Worm (Caenorhabditis elegans) whole organism, L4 larva: Measurements from ENCODE around the gene C27D6.15.

Experiments used
- D1046.2 ChIP-seq: fragments of 200-800 bp; sonication (Bioruptor generic); IDR thresholded peaks from 2 replicates; pipeline ENCODE4 v1.3.6; 2022; ENCODE audit warnings: missing genetic modification characterization, missing compliant biosample characterization
- F10B5.3 ChIP-seq: sonication (generic microtip); optimal IDR thresholded peaks from 2 replicates; lab custom pipeline; 2016; ENCODE audit warnings: mild to moderate bottlenecking, missing genetic modification characterization, missing compliant biosample characterization
- F26F4.8 ChIP-seq: fragments of 200-800 bp; sonication (Bioruptor generic); conservative IDR thresholded peaks from 2 replicates; pipeline ENCODE4 v1.3.6; 2022; ENCODE audit warnings: missing genetic modification characterization, missing compliant biosample characterization
- F37D6.2 ChIP-seq: sonication (generic microtip); optimal IDR thresholded peaks from 2 replicates; lab custom pipeline; 2016; ENCODE audit warnings: mild to moderate bottlenecking, missing genetic modification characterization, missing compliant biosample characterization
- F44E2.7 ChIP-seq: fragments of 200-800 bp; sonication (Bioruptor generic); IDR thresholded peaks from 2 replicates; pipeline ENCODE4 v2.1.2; 2022; ENCODE audit warnings: missing genetic modification characterization, missing compliant biosample characterization
- F49E8.2 ChIP-seq: sonication (generic microtip); optimal IDR thresholded peaks from 2 replicates; lab custom pipeline; 2016; ENCODE audit warnings: missing compliant biosample characterization, mild to moderate bottlenecking, missing genetic modification characterization, borderline replicate concordance
- Y105C5A.15 ChIP-seq: fragments of 200-800 bp; sonication (Bioruptor generic); IDR thresholded peaks from 2 replicates; pipeline ENCODE4 v1.3.6; 2022; ENCODE audit warnings: missing genetic modification characterization, missing compliant biosample characterization
- ZK337.2 ChIP-seq: fragments of 200-800 bp; sonication (Bioruptor generic); IDR thresholded peaks from 2 replicates; pipeline ENCODE4 v1.3.6; 2022; ENCODE audit warnings: missing genetic modification reagents, missing genetic modification characterization, missing compliant biosample characterization
- ZK546.5 ChIP-seq, 2 experiments: sonication (generic microtip); optimal IDR thresholded peaks; 2 replicates each; lab custom pipeline; 2017; ENCODE audit warnings: missing biosample characterization in 2 of 2, missing genetic modification characterization in 2 of 2
- aha-1 ChIP-seq: fragments of 150-350 bp; peaks from one replicate; lab custom pipeline; 2014; ENCODE audit warnings: missing biosample characterization, missing genetic modification characterization
- aly-2 ChIP-seq: sonication (generic microtip); optimal IDR thresholded peaks from 2 replicates; lab custom pipeline; 2018; ENCODE audit warnings: missing biosample characterization, missing genetic modification characterization
- ama-1 ChIP-seq: fragments of 150-350 bp; optimal IDR thresholded peaks from 2 replicates; lab custom pipeline; 2014; ENCODE audit warnings: inconsistent platforms, mixed read lengths
- arid-1 ChIP-seq: fragments of 200-800 bp; sonication (Bioruptor generic); conservative IDR thresholded peaks from 2 replicates; pipeline ENCODE4 v1.3.6; 2022; ENCODE audit warnings: missing genetic modification reagents, missing genetic modification characterization, missing compliant biosample characterization
- attf-4 ChIP-seq: sonication (generic microtip); optimal IDR thresholded peaks from 3 replicates; lab custom pipeline; 2017; ENCODE audit warnings: missing biosample characterization, missing genetic modification characterization
- ceh-32 ChIP-seq: sonication (generic microtip); optimal IDR thresholded peaks from 2 replicates; lab custom pipeline; 2016; ENCODE audit warnings: mild to moderate bottlenecking, missing genetic modification characterization, missing compliant biosample characterization; ENCODE audit not compliant: poor library complexity
- ceh-44 ChIP-seq: fragments of 200-800 bp; sonication (Bioruptor generic); IDR thresholded peaks from 2 replicates; pipeline ENCODE4 v1.3.6; 2022; ENCODE audit warnings: missing genetic modification reagents, missing genetic modification characterization, missing compliant biosample characterization
- ceh-62 ChIP-seq: sonication (generic microtip); optimal IDR thresholded peaks from 2 replicates; lab custom pipeline; 2017; ENCODE audit warnings: missing biosample characterization, missing genetic modification characterization
- ces-1 ChIP-seq: fragments of 150-350 bp; sonication (generic microtip); optimal IDR thresholded peaks from 4 replicates; lab custom pipeline; 2014; ENCODE audit warnings: missing biosample characterization, missing genetic modification reagents, missing genetic modification characterization
- ctbp-1 ChIP-seq: fragments of 200-800 bp; sonication (Bioruptor generic); IDR thresholded peaks from 2 replicates; pipeline ENCODE4 v1.3.6; 2022; ENCODE audit warnings: missing genetic modification reagents, missing genetic modification characterization, missing compliant biosample characterization
- daf-12 ChIP-seq: fragments of 150-350 bp; optimal IDR thresholded peaks from 2 replicates; lab custom pipeline; 2014; ENCODE audit warnings: missing biosample characterization, missing genetic modification reagents, missing genetic modification characterization
- daf-16 ChIP-seq, 3 experiments: sonication (generic microtip); optimal IDR thresholded peaks; 2 replicates each; lab custom pipeline; 2016 to 2017; ENCODE audit warnings: missing genetic modification characterization in 3 of 3, missing genetic modification reagents in 3 of 3, mild to moderate bottlenecking in 2 of 3, missing compliant biosample characterization in 2 of 3, missing biosample characterization in 1 of 3, moderate library complexity in 1 of 3
- daf-8 ChIP-seq: fragments of 200-800 bp; sonication (Bioruptor generic); IDR thresholded peaks from 2 replicates; pipeline ENCODE4 v1.3.6; 2022; ENCODE audit warnings: missing genetic modification characterization, missing compliant biosample characterization
- dmd-6 ChIP-seq: fragments of 200-800 bp; sonication (Bioruptor generic); IDR thresholded peaks from 2 replicates; pipeline ENCODE4 v1.3.6; 2022; ENCODE audit warnings: missing genetic modification reagents, missing genetic modification characterization, missing compliant biosample characterization
- dmd-8 ChIP-seq: fragments of 200-800 bp; sonication (Bioruptor generic); IDR thresholded peaks from 2 replicates; pipeline ENCODE4 v1.3.6; 2022; ENCODE audit warnings: missing genetic modification characterization, missing compliant biosample characterization
- dpl-1 ChIP-seq: fragments of 150-350 bp; optimal IDR thresholded peaks from 2 replicates; lab custom pipeline; 2014; ENCODE audit warnings: missing biosample characterization, missing genetic modification reagents, missing genetic modification characterization
- dve-1 ChIP-seq: sonication (generic microtip); optimal IDR thresholded peaks from 2 replicates; lab custom pipeline; 2017; ENCODE audit warnings: antibody characterized with exemption, mild to moderate bottlenecking, missing genetic modification characterization, missing compliant biosample characterization; ENCODE audit not compliant: insufficient read depth
- egl-43 ChIP-seq: fragments of 200-800 bp; sonication (Bioruptor generic); IDR thresholded peaks from 2 replicates; pipeline ENCODE4 v1.3.6; 2022; ENCODE audit warnings: missing genetic modification reagents, missing genetic modification characterization, missing compliant biosample characterization
- fkh-10 ChIP-seq: fragments of 150-350 bp; optimal IDR thresholded peaks from 2 replicates; lab custom pipeline; 2014; ENCODE audit warnings: missing biosample characterization, missing genetic modification reagents, missing genetic modification characterization
- gei-8 ChIP-seq: fragments of 200-800 bp; sonication (Bioruptor generic); optimal IDR thresholded peaks from 2 replicates; lab custom pipeline; 2018; ENCODE audit warnings: mild to moderate bottlenecking, missing genetic modification characterization, missing compliant biosample characterization
- hlh-30 ChIP-seq: sonication (generic microtip); optimal IDR thresholded peaks from 2 replicates; lab custom pipeline; 2017; ENCODE audit warnings: antibody characterized with exemption, mild to moderate bottlenecking, missing genetic modification characterization, missing compliant biosample characterization; ENCODE audit not compliant: insufficient read depth
- hmg-1.1 ChIP-seq: fragments of 200-800 bp; sonication (Bioruptor generic); IDR thresholded peaks from 2 replicates; pipeline ENCODE4 v1.3.6; 2022; ENCODE audit warnings: missing genetic modification reagents, missing genetic modification characterization, missing compliant biosample characterization
- jun-1 ChIP-seq: fragments of 150-350 bp; optimal IDR thresholded peaks from 2 replicates; lab custom pipeline; 2014; ENCODE audit warnings: missing biosample characterization, missing genetic modification reagents, missing genetic modification characterization
- lin-13 ChIP-seq: fragments of 150-350 bp; optimal IDR thresholded peaks from 2 replicates; lab custom pipeline; 2014; ENCODE audit warnings: missing biosample characterization, missing genetic modification reagents, missing genetic modification characterization
- lin-38 ChIP-seq: fragments of 200-800 bp; sonication (Bioruptor generic); IDR thresholded peaks from 2 replicates; pipeline ENCODE4 v1.3.6; 2022; ENCODE audit warnings: missing genetic modification reagents, missing genetic modification characterization, missing compliant biosample characterization
- lin-39 ChIP-seq: fragments of 150-350 bp; optimal IDR thresholded peaks from 2 replicates; lab custom pipeline; 2014; ENCODE audit warnings: missing biosample characterization, missing genetic modification reagents, missing genetic modification characterization
- madf-9 ChIP-seq: fragments of 200-800 bp; sonication (Bioruptor generic); conservative IDR thresholded peaks from 2 replicates; pipeline ENCODE4 v1.3.6; 2022; ENCODE audit warnings: missing genetic modification reagents, missing genetic modification characterization, missing compliant biosample characterization
- mxl-2 ChIP-seq: fragments of 200-800 bp; sonication (Bioruptor generic); conservative IDR thresholded peaks from 2 replicates; pipeline ENCODE4 v1.3.6; 2022; ENCODE audit warnings: missing genetic modification reagents, missing genetic modification characterization, missing compliant biosample characterization
- nhr-111 ChIP-seq: fragments of 200-800 bp; sonication (Bioruptor generic); optimal IDR thresholded peaks from 2 replicates; lab custom pipeline; 2018; ENCODE audit warnings: mild to moderate bottlenecking, missing genetic modification characterization, missing compliant biosample characterization
- nhr-48 ChIP-seq: sonication (generic microtip); optimal IDR thresholded peaks from 2 replicates; lab custom pipeline; 2016; ENCODE audit warnings: mild to moderate bottlenecking, missing genetic modification characterization, missing compliant biosample characterization
- pha-4 ChIP-seq, 2 experiments: fragments of 150-350 bp in 1 of 2; fragments of 200-800 bp in 1 of 2; sonication (Bioruptor generic) in 1 of 2; IDR thresholded peaks in 1 of 2; optimal IDR thresholded peaks in 1 of 2; 2 replicates each; pipeline versions ENCODE4 v1.3.6 to Lab custom; 2014 to 2022; ENCODE audit warnings: missing genetic modification characterization in 2 of 2, missing genetic modification reagents in 2 of 2, missing biosample characterization in 1 of 2, missing compliant biosample characterization in 1 of 2
- php-3 ChIP-seq: fragments of 200-800 bp; sonication (Bioruptor generic); IDR thresholded peaks from 2 replicates; pipeline ENCODE4 v1.3.6; 2022; ENCODE audit warnings: missing genetic modification reagents, missing genetic modification characterization, missing compliant biosample characterization
- pqm-1 ChIP-seq: sonication (generic microtip); optimal IDR thresholded peaks from 2 replicates; lab custom pipeline; 2017; ENCODE audit warnings: missing biosample characterization, missing genetic modification characterization
- saeg-2 ChIP-seq: fragments of 200-800 bp; sonication (Bioruptor generic); IDR thresholded peaks from 2 replicates; pipeline ENCODE4 v1.3.6; 2022; ENCODE audit warnings: missing genetic modification reagents, missing genetic modification characterization, missing compliant biosample characterization
- set-16 ChIP-seq: fragments of 200-800 bp; sonication (Bioruptor generic); IDR thresholded peaks from 2 replicates; pipeline ENCODE4 v1.3.6; 2022; ENCODE audit warnings: missing genetic modification reagents, missing genetic modification characterization, missing compliant biosample characterization
- spr-1 ChIP-seq: sonication (generic microtip); optimal IDR thresholded peaks from 2 replicates; lab custom pipeline; 2016; ENCODE audit warnings: mild to moderate bottlenecking, missing genetic modification characterization, missing compliant biosample characterization
- spr-3 ChIP-seq: fragments of 200-800 bp; sonication (Bioruptor generic); optimal IDR thresholded peaks from 2 replicates; lab custom pipeline; 2018; ENCODE audit warnings: mild to moderate bottlenecking, missing genetic modification characterization, missing compliant biosample characterization
- unc-39 ChIP-seq: sonication (generic microtip); optimal IDR thresholded peaks from 2 replicates; lab custom pipeline; 2017; ENCODE audit warnings: missing biosample characterization, missing genetic modification characterization
- unc-62 ChIP-seq, 3 experiments: fragments of 150-350 bp in 1 of 3; sonication (generic microtip); optimal IDR thresholded peaks in 2 of 3; peaks in 1 of 3; 1 replicate in 1 of 3; 2 replicates in 2 of 3; lab custom pipeline; 2014 to 2017; ENCODE audit warnings: missing biosample characterization in 3 of 3, missing genetic modification characterization in 3 of 3, missing genetic modification reagents in 3 of 3, missing genotype in 1 of 3
- zfp-2 ChIP-seq: sonication (generic microtip); optimal IDR thresholded peaks from 2 replicates; lab custom pipeline; 2016; ENCODE audit warnings: mild to moderate bottlenecking, missing genetic modification characterization, missing compliant biosample characterization

The C27D6.15 gene

DNA sequence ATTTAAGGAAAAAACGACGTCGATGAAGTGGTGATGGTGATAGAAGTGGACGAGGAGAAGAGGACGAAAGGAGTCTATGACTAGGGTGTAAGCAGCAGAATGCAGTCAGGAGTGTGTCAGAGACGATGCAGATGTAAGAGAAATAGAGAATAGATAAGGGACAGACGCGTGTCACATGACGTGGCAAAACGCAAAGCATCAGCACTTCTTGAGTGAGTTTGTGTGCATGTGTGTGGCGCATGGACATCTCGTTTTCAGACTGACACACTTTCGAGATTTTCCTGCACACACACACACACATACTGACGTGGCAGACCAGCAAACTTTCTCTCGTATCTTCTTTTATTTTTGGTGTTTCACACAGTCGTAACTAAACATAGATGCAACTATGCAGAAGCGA lies 10.7 kb downstream of the C27D6.15 start (continued):
- TF ChIP-seq F44E2.7 (GFP tag; lab: Robert Waterston, UW) = no peak
- peak; percentile 17 for TF ChIP-seq jun-1 (tag; lab: Kevin White, UChicago)
- TF ChIP-seq ces-1 (GFP tag; lab: Kevin White, UChicago) = no peak
- peak; percentile 82 for TF ChIP-seq nhr-48 (tag; lab: Kevin White, UChicago)
- TF ChIP-seq spr-1 (tag; lab: Kevin White, UChicago) = peak; percentile 62
- peak; percentile 54 for TF ChIP-seq lin-38 (GFP tag; lab: Robert Waterston, UW)
- no peak for TF ChIP-seq zfp-2 (tag; lab: Kevin White, UChicago)
- no peak for TF ChIP-seq F49E8.2 (tag; lab: Kevin White, UChicago)
- TF ChIP-seq egl-43 (GFP tag; lab: Robert Waterston, UW) = peak; percentile 61; the same call in 1 of the 2 replicates
- no peak for TF ChIP-seq spr-3 (GFP tag; lab: Kevin White, UChicago)
- no peak for TF ChIP-seq aly-2 (tag; lab: Kevin White, UChicago)
- peak; percentile 57; the same call in 1 of the 2 replicates for TF ChIP-seq mxl-2 (GFP tag; lab: Robert Waterston, UW)
- peak in 1 of 2 experiments; percentile 67 for TF ChIP-seq unc-62 (GFP tag; optimal IDR thresholded peaks at IDR 0.05 in 1 of 2; lab: Kevin White, UChicago)
- no peak for TF ChIP-seq unc-62 (tag; optimal IDR thresholded peaks at IDR 0.05; lab: Kevin White, UChicago)
- no peak for TF ChIP-seq D1046.2 (GFP tag; lab: Robert Waterston, UW)
- TF ChIP-seq dve-1 (tag; lab: Kevin White, UChicago) = peak; percentile 78
- TF ChIP-seq ctbp-1 (GFP tag; lab: Robert Waterston, UW) = peak; percentile 15; the same call in 1 of the 2 replicates
- TF ChIP-seq ZK546.5 (tag; optimal IDR thresholded peaks at IDR 0.05; lab: Kevin White, UChicago) = no peak
- TF ChIP-seq set-16 (GFP tag; lab: Robert Waterston, UW) = peak; percentile 29; the same call in 1 of the 2 replicates
- TF ChIP-seq ama-1 (lab: Kevin White, UChicago) = peak; percentile 7
- no peak for TF ChIP-seq dmd-8 (GFP tag; lab: Robert Waterston, UW)
- peak; percentile 2 for TF ChIP-seq F37D6.2 (tag; lab: Kevin White, UChicago)
- TF ChIP-seq ZK337.2 (GFP tag; lab: Robert Waterston, UW) = no peak
- no peak for TF ChIP-seq pha-4 (GFP tag; IDR thresholded peaks at IDR 0.05; lab: Robert Waterston, UW)
- TF ChIP-seq pha-4 (tag; optimal IDR thresholded peaks at IDR 0.05; lab: Kevin White, UChicago) = no peak
- peak; percentile 67 for TF ChIP-seq hmg-1.1 (GFP tag; lab: Robert Waterston, UW)
- TF ChIP-seq gei-8 (GFP tag; lab: Kevin White, UChicago) = peak; percentile 28
- TF ChIP-seq saeg-2 (GFP tag; lab: Robert Waterston, UW) = 0 out of 2 replicates have a peak, but pooled peaks have one; percentile 24
- TF ChIP-seq arid-1 = no peak
- TF ChIP-seq nhr-111 = no peak
- TF ChIP-seq daf-8 = no peak
- peak; percentile 97 for TF ChIP-seq dmd-6 (GFP tag; lab: Robert Waterston, UW)
- TF ChIP-seq fkh-10 = no peak
- peak; percentile 57 for TF ChIP-seq pqm-1 (tag; lab: Kevin White, UChicago)
- peak in 1 of 2 experiments; percentile 65 for TF ChIP-seq daf-16 (GFP tag; optimal IDR thresholded peaks at IDR 0.05; lab: Kevin White, UChicago)
- TF ChIP-seq daf-16 (tag; optimal IDR thresholded peaks at IDR 0.05; lab: Kevin White, UChicago) = peak; percentile 87
- no peak for TF ChIP-seq F10B5.3 (tag; lab: Kevin White, UChicago)
- TF ChIP-seq dpl-1 (GFP tag; lab: Kevin White, UChicago) = no peak
- no peak for TF ChIP-seq ceh-32 (tag; lab: Kevin White, UChicago)
- TF ChIP-seq daf-12 (tag; lab: Kevin White, UChicago) = no peak
- TF ChIP-seq ceh-62 (tag; lab: Kevin White, UChicago) = no peak
- no peak for TF ChIP-seq ceh-44
- no peak for TF ChIP-seq unc-39 (tag; lab: Kevin White, UChicago)
- no peak for TF ChIP-seq F26F4.8 (GFP tag; lab: Robert Waterston, UW)
- TF ChIP-seq Y105C5A.15 = no peak
- no peak for TF ChIP-seq lin-39 (tag; lab: Kevin White, UChicago)
- no peak for TF ChIP-seq lin-13 (GFP tag; lab: Kevin White, UChicago)
- peak; percentile 98 for TF ChIP-seq hlh-30 (tag; lab: Kevin White, UChicago)
- peak; percentile 55; the same call in 1 of the 2 replicates for TF ChIP-seq madf-9 (GFP tag; lab: Robert Waterston, UW)
- TF ChIP-seq php-3 (GFP tag; lab: Robert Waterston, UW) = peak; percentile 27; the same call in 1 of the 2 replicates
- no peak for TF ChIP-seq attf-4
- TF ChIP-seq aha-1 = peak; percentile 98
